Fruit fly (Drosophila melanogaster) whole organism, embryonic: Measurements from ENCODE around the gene sals.

Experiments
- Atf-2 ChIP-seq: fragments of 200-800 bp; sonication (Bioruptor generic); optimal IDR thresholded peaks from 2 replicates; lab custom pipeline; 2016; ENCODE audit warnings: missing biosample characterization, missing genetic modification characterization
- Atf3 ChIP-seq: fragments of 200-800 bp; sonication (Bioruptor generic); optimal IDR thresholded peaks from 3 replicates; lab custom pipeline; 2016; ENCODE audit warnings: missing biosample characterization, missing genetic modification characterization
- Awh ChIP-seq: fragments of 200-800 bp; sonication (Bioruptor generic); IDR thresholded peaks from 2 replicates; pipeline ENCODE4, ENCODE4 v1.3.6; 2022; ENCODE audit warnings: missing biosample characterization, missing genetic modification characterization
- CG10274 ChIP-seq: fragments of 200-800 bp; sonication (Bioruptor generic); optimal IDR thresholded peaks from 3 replicates; lab custom pipeline; 2017; ENCODE audit warnings: missing biosample characterization, mild to moderate bottlenecking, missing genetic modification characterization
- CG11696 ChIP-seq: fragments of 200-800 bp; sonication (Bioruptor generic); IDR thresholded peaks from 2 replicates; pipeline ENCODE4 v1.3.6; 2022; ENCODE audit warnings: missing biosample characterization, missing genetic modification characterization
- CG13424 ChIP-seq: fragments of 200-800 bp; sonication (Bioruptor generic); optimal IDR thresholded peaks from 2 replicates; lab custom pipeline; 2019; ENCODE audit warnings: missing biosample characterization, mild to moderate bottlenecking, missing genetic modification characterization, moderate library complexity
- CG15269 ChIP-seq: fragments of 200-800 bp; sonication (Bioruptor generic); optimal IDR thresholded peaks from 2 replicates; lab custom pipeline; 2018; ENCODE audit warnings: missing biosample characterization, mild to moderate bottlenecking, missing genetic modification characterization, moderate library complexity
- CG1647 ChIP-seq: fragments of 200-800 bp; sonication (Bioruptor generic); optimal IDR thresholded peaks from 3 replicates; lab custom pipeline; 2016; ENCODE audit warnings: missing biosample characterization, missing genetic modification characterization
- CG16815 ChIP-seq: fragments of 200-800 bp; sonication (Bioruptor generic); optimal IDR thresholded peaks from 3 replicates; lab custom pipeline; 2017; ENCODE audit warnings: missing biosample characterization, mild to moderate bottlenecking, missing genetic modification characterization
- CG1832 ChIP-seq: fragments of 200-800 bp; sonication (Bioruptor generic); optimal IDR thresholded peaks from 2 replicates; lab custom pipeline; 2017; ENCODE audit warnings: missing biosample characterization, mild to moderate bottlenecking, missing genetic modification characterization, inconsistent platforms
- CG18619 ChIP-seq: fragments of 200-800 bp; sonication (Bioruptor generic); optimal IDR thresholded peaks from 3 replicates; lab custom pipeline; 2017; ENCODE audit warnings: missing biosample characterization, mild to moderate bottlenecking, missing genetic modification characterization
- CG30403 ChIP-seq: fragments of 200-800 bp; sonication (Bioruptor generic); optimal IDR thresholded peaks from 3 replicates; lab custom pipeline; 2016; ENCODE audit warnings: missing biosample characterization, missing genetic modification characterization
- CG31388 ChIP-seq: fragments of 200-800 bp; sonication (Bioruptor generic); optimal IDR thresholded peaks from 2 replicates; lab custom pipeline; 2016; ENCODE audit warnings: missing biosample characterization, missing genetic modification characterization
- CG7372 ChIP-seq: fragments of 200-800 bp; sonication (Bioruptor generic); IDR thresholded peaks from 2 replicates; pipeline ENCODE4 v1.3.6; 2022; ENCODE audit warnings: missing biosample characterization, missing genetic modification characterization
- CG9437 ChIP-seq: fragments of 200-800 bp; sonication (Bioruptor generic); optimal IDR thresholded peaks from 2 replicates; lab custom pipeline; 2018; ENCODE audit warnings: missing biosample characterization, mild to moderate bottlenecking, missing genetic modification characterization
- D19B ChIP-seq: fragments of 200-800 bp; sonication (Bioruptor generic); optimal IDR thresholded peaks from 2 replicates; lab custom pipeline; 2017; ENCODE audit warnings: missing biosample characterization, mild to moderate bottlenecking, missing genetic modification characterization
- Dbx ChIP-seq: fragments of 200-800 bp; sonication (Bioruptor generic); IDR thresholded peaks from 3 replicates; pipeline ENCODE4 v1.3.6; 2022; ENCODE audit warnings: missing biosample characterization, missing genetic modification characterization
- Dfd ChIP-seq, 2 experiments: fragments of >200 bp; optimal IDR thresholded peaks; 2 replicates each; lab custom pipeline; 2017; ENCODE audit warnings: missing biosample characterization in 2 of 2, missing genetic modification characterization in 2 of 2
- ERR ChIP-seq: fragments of 200-800 bp; sonication (Bioruptor generic); optimal IDR thresholded peaks from 2 replicates; lab custom pipeline; 2016; ENCODE audit warnings: missing biosample characterization, missing genetic modification characterization
- Hr51 ChIP-seq, 2 experiments: fragments of 200-800 bp; sonication (Bioruptor generic); optimal IDR thresholded peaks; 2 replicates in 1 of 2; 3 replicates in 1 of 2; lab custom pipeline; 2016 to 2018; ENCODE audit warnings: missing biosample characterization in 2 of 2, missing genetic modification characterization in 2 of 2, mild to moderate bottlenecking in 1 of 2, moderate library complexity in 1 of 2
- Hsf ChIP-seq: fragments of 200-800 bp; sonication (Bioruptor generic); optimal IDR thresholded peaks from 3 replicates; lab custom pipeline; 2016; ENCODE audit warnings: missing biosample characterization, missing genetic modification characterization
- Lhr ChIP-seq: fragments of 200-800 bp; sonication (Bioruptor generic); optimal IDR thresholded peaks from 3 replicates; lab custom pipeline; 2017; ENCODE audit warnings: mild to moderate bottlenecking, missing biosample characterization, missing genetic modification reagents, missing genetic modification characterization
- NFAT ChIP-seq: fragments of 200-800 bp; sonication (Bioruptor generic); IDR thresholded peaks from 2 replicates; pipeline ENCODE4 v1.3.6; 2022; ENCODE audit warnings: missing biosample characterization, missing genetic modification characterization
- Nf-YB ChIP-seq: fragments of 200-800 bp; sonication (Bioruptor generic); optimal IDR thresholded peaks from 3 replicates; lab custom pipeline; 2019; ENCODE audit warnings: missing biosample characterization, mild to moderate bottlenecking, missing genetic modification characterization, moderate library complexity
- Ptx1 ChIP-seq: fragments of 200-800 bp; sonication (Bioruptor generic); IDR thresholded peaks from 2 replicates; pipeline ENCODE4 v1.3.6; 2022; ENCODE audit warnings: missing biosample characterization, missing genetic modification characterization
- Scr ChIP-seq: fragments of 200-800 bp; sonication (Bioruptor generic); IDR thresholded peaks from 2 replicates; pipeline ENCODE4 v1.3.6; 2022; ENCODE audit warnings: missing biosample characterization, missing genetic modification characterization; ENCODE audit not compliant: partially characterized antibody
- Side ChIP-seq: fragments of 200-800 bp; sonication (Bioruptor generic); optimal IDR thresholded peaks from 2 replicates; lab custom pipeline; 2016; ENCODE audit warnings: missing biosample characterization, missing genetic modification characterization
- Tbp ChIP-seq: fragments of >200 bp; optimal IDR thresholded peaks from 2 replicates; lab custom pipeline; 2018; ENCODE audit warnings: missing biosample characterization, missing genetic modification characterization
- br ChIP-seq: fragments of >200 bp; optimal IDR thresholded peaks from 2 replicates; lab custom pipeline; 2017
- chinmo ChIP-seq: fragments of 200-800 bp; sonication (Bioruptor generic); IDR thresholded peaks from 4 replicates; pipeline ENCODE4 v1.3.6; 2022; ENCODE audit warnings: missing biosample characterization, missing genetic modification characterization; ENCODE audit not compliant: partially characterized antibody
- ci ChIP-seq: fragments of 200-800 bp; sonication (Bioruptor generic); IDR thresholded peaks from 3 replicates; pipeline ENCODE4 v1.3.6; 2022; ENCODE audit warnings: missing biosample characterization, missing genetic modification characterization
- crc ChIP-seq: fragments of 200-800 bp; sonication (Bioruptor generic); optimal IDR thresholded peaks from 2 replicates; lab custom pipeline; 2016; ENCODE audit warnings: missing biosample characterization, missing genetic modification characterization
- eve ChIP-seq, 2 experiments: fragments of >200 bp; optimal IDR thresholded peaks; 2 replicates each; lab custom pipeline; 2017; ENCODE audit warnings: missing biosample characterization in 2 of 2, missing genetic modification characterization in 2 of 2
- eyg ChIP-seq: fragments of 200-800 bp; sonication (Bioruptor generic); optimal IDR thresholded peaks from 3 replicates; lab custom pipeline; 2016; ENCODE audit warnings: missing biosample characterization, missing genetic modification characterization
- fu2 ChIP-seq: fragments of 200-800 bp; sonication (Bioruptor generic); optimal IDR thresholded peaks from 2 replicates; lab custom pipeline; 2016; ENCODE audit warnings: missing biosample characterization, missing genetic modification characterization
- gcm2 ChIP-seq: fragments of 200-800 bp; sonication (Bioruptor generic); optimal IDR thresholded peaks from 2 replicates; lab custom pipeline; 2016; ENCODE audit warnings: missing biosample characterization, missing genetic modification characterization
- grn ChIP-seq: fragments of 200-800 bp; sonication (Bioruptor generic); optimal IDR thresholded peaks from 3 replicates; lab custom pipeline; 2017; ENCODE audit warnings: missing biosample characterization, missing genetic modification characterization
- inv ChIP-seq: fragments of 200-800 bp; sonication (Bioruptor generic); IDR thresholded peaks from 2 replicates; pipeline ENCODE4 v1.3.6; 2022; ENCODE audit warnings: missing biosample characterization, missing genetic modification characterization; ENCODE audit not compliant: partially characterized antibody
- jumu ChIP-seq: fragments of 200-800 bp; sonication (Bioruptor generic); optimal IDR thresholded peaks from 3 replicates; lab custom pipeline; 2016; ENCODE audit warnings: missing biosample characterization, missing genetic modification characterization
- kah ChIP-seq: fragments of 200-800 bp; sonication (Bioruptor generic); optimal IDR thresholded peaks from 2 replicates; lab custom pipeline; 2018; ENCODE audit warnings: missing biosample characterization, mild to moderate bottlenecking, missing genetic modification characterization
- lbe ChIP-seq: fragments of 200-800 bp; sonication (Bioruptor generic); optimal IDR thresholded peaks from 2 replicates; lab custom pipeline; 2016; ENCODE audit warnings: missing biosample characterization, mild to moderate bottlenecking, missing genetic modification characterization
- otp ChIP-seq: fragments of 200-800 bp; sonication (Bioruptor generic); IDR thresholded peaks from 3 replicates; pipeline ENCODE4, ENCODE4 v1.3.6; 2022; ENCODE audit warnings: missing biosample characterization, missing genetic modification characterization
- repo ChIP-seq: fragments of 200-800 bp; sonication (Bioruptor generic); optimal IDR thresholded peaks from 2 replicates; lab custom pipeline; 2016; ENCODE audit warnings: missing biosample characterization, missing genetic modification characterization
- sim ChIP-seq: fragments of 200-800 bp; sonication (Bioruptor generic); IDR thresholded peaks from 2 replicates; pipeline ENCODE4 v1.3.6; 2022; ENCODE audit warnings: missing biosample characterization, missing genetic modification characterization
- sima ChIP-seq: fragments of 200-800 bp; sonication (Bioruptor generic); optimal IDR thresholded peaks from 2 replicates; lab custom pipeline; 2016; ENCODE audit warnings: missing biosample characterization, missing genetic modification characterization
- ttk ChIP-seq: fragments of 200-800 bp; sonication (Bioruptor generic); IDR thresholded peaks from 2 replicates; pipeline ENCODE4 v2.1.2; 2022; ENCODE audit warnings: missing biosample characterization, missing genetic modification characterization
- twi ChIP-seq: fragments of 200-800 bp; optimal IDR thresholded peaks from 2 replicates; lab custom pipeline; 2019; ENCODE audit warnings: missing biosample characterization, mild to moderate bottlenecking, missing genetic modification characterization, moderate library complexity
- vfl ChIP-seq: fragments of 200-800 bp; sonication (Bioruptor generic); optimal IDR thresholded peaks from 2 replicates; lab custom pipeline; 2016; ENCODE audit warnings: missing biosample characterization, missing genetic modification characterization
- vvl ChIP-seq: fragments of 200-800 bp; sonication (Bioruptor generic); IDR thresholded peaks from 2 replicates; pipeline ENCODE4 v1.3.6; 2022; ENCODE audit warnings: missing biosample characterization, missing genetic modification characterization
- wor ChIP-seq: fragments of 200-800 bp; sonication (Bioruptor generic); IDR thresholded peaks from 2 replicates; pipeline ENCODE4 v1.3.6; 2022; ENCODE audit warnings: missing biosample characterization, missing genetic modification characterization
- z ChIP-seq: fragments of 200-800 bp; sonication (Bioruptor generic); IDR thresholded peaks from 3 replicates; pipeline ENCODE4 v1.3.6; 2022; ENCODE audit warnings: missing biosample characterization, missing genetic modification characterization
- zen ChIP-seq: fragments of 200-800 bp; sonication (Bioruptor generic); optimal IDR thresholded peaks from 3 replicates; lab custom pipeline; 2018; ENCODE audit warnings: missing biosample characterization, mild to moderate bottlenecking, missing genetic modification characterization, moderate library complexity

sals gene

DNA sequence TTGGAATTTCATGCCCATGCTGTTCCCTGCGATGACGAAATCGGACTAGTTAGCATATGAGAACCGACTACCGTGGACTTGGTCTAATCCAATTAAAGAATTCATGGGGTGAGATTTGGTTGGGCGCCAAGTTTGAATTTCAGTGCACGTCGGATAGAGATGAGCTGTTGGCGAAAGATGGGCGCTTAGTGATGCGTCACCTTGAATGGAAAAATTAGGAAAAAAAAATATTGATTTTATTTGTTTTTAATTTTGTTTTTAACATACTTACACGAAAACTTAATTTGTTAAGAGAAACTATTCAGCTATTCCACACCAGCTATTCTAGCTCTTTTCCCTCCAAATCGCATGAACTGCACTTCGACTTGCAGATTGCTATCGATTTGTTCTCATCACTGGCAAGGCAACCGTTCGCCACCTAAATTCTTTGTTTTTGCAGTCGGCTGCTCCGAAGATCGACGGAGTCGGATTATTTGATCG is 29.9 kb downstream of the sals start, which contains the start of the genes ninaG and Sptz (continued):
- peak; percentile 97 for TF ChIP-seq Hsf (GFP tag; lab: Kevin White, UChicago)
- peak; percentile 91 for TF ChIP-seq repo
- peak; percentile 89 for TF ChIP-seq CG31388 (GFP tag; lab: Kevin White, UChicago)
- TF ChIP-seq CG18619 (GFP tag; lab: Kevin White, UChicago) = peak; percentile 90
- 0 out of 3 replicates have a peak, but pooled peaks have one; percentile 34 for TF ChIP-seq z (GFP tag; lab: Robert Waterston, UW)
- peak; percentile 87 for TF ChIP-seq CG15269 (tag; lab: Kevin White, UChicago)
- peak; percentile 98 for TF ChIP-seq Ptx1
- peak; percentile 73 for TF ChIP-seq CG9437
- peak in 1 of 2 experiments; percentile 86 for TF ChIP-seq eve (GFP tag; optimal IDR thresholded peaks at IDR 0.05; lab: Kevin White, UChicago)
- peak; percentile 95 for TF ChIP-seq jumu
- TF ChIP-seq chinmo (GFP tag; lab: Robert Waterston, UW) = 0 out of 4 replicates have a peak, but pooled peaks have one; percentile 52
- TF ChIP-seq twi (tag; lab: Kevin White, UChicago) = no peak
- TF ChIP-seq br (lab: Kevin White, UChicago) = no peak
- peak; percentile 80 for TF ChIP-seq sim (GFP tag; lab: Robert Waterston, UW)
- peak; percentile 64 for TF ChIP-seq Scr (GFP tag; lab: Robert Waterston, UW)
- peak; percentile 34 for TF ChIP-seq kah
- peak; percentile 98 for TF ChIP-seq CG30403 (GFP tag; lab: Kevin White, UChicago)
- TF ChIP-seq ci (GFP tag; lab: Robert Waterston, UW) = peak; percentile 91
- TF ChIP-seq sima (GFP tag; lab: Kevin White, UChicago) = peak; percentile 79
- TF ChIP-seq eyg (GFP tag; lab: Kevin White, UChicago) = peak; percentile 83
- peak; percentile 85 for TF ChIP-seq Lhr (GFP tag; lab: Kevin White, UChicago)
- TF ChIP-seq crc (GFP tag; lab: Kevin White, UChicago) = peak; percentile 82
- TF ChIP-seq CG16815 (GFP tag; lab: Kevin White, UChicago) = peak; percentile 91
- peak; percentile 91 for TF ChIP-seq Side
- no peak for TF ChIP-seq CG1832
- peak; percentile 95 for TF ChIP-seq CG1647 (GFP tag; lab: Kevin White, UChicago)
- peak; percentile 88 for TF ChIP-seq Awh (GFP tag; lab: Robert Waterston, UW)
- peak; percentile 92 for TF ChIP-seq CG13424 (tag; lab: Kevin White, UChicago)
- TF ChIP-seq vfl (GFP tag; lab: Kevin White, UChicago) = peak; percentile 95
- no peak for TF ChIP-seq lbe
- TF ChIP-seq zen (tag; lab: Kevin White, UChicago) = peak; percentile 94
- peak; percentile 89 for TF ChIP-seq ERR (GFP tag; lab: Kevin White, UChicago)
- TF ChIP-seq gcm2 = peak; percentile 83
- peak; percentile 88 for TF ChIP-seq NFAT (GFP tag; lab: Robert Waterston, UW)
- TF ChIP-seq Atf3 = peak; percentile 92
- TF ChIP-seq otp (GFP tag; lab: Robert Waterston, UW) = peak; percentile 92
- peak; percentile 67 for TF ChIP-seq CG11696 (GFP tag; lab: Robert Waterston, UW)
- peak; percentile 95 for TF ChIP-seq ttk
- no peak for TF ChIP-seq Dfd (GFP tag; optimal IDR thresholded peaks at IDR 0.05; lab: Kevin White, UChicago)
- peak; percentile 62 for TF ChIP-seq CG10274 (GFP tag; lab: Kevin White, UChicago)
- peak; percentile 88 to 94 for TF ChIP-seq Hr51 (GFP tag; optimal IDR thresholded peaks at IDR 0.05; lab: Kevin White, UChicago)
- peak; percentile 93 for TF ChIP-seq grn (GFP tag; lab: Kevin White, UChicago)
- TF ChIP-seq fu2 (GFP tag; lab: Kevin White, UChicago) = peak; percentile 95
- peak; percentile 65 for TF ChIP-seq Nf-YB (GFP tag; lab: Kevin White, UChicago)
- peak; percentile 76 for TF ChIP-seq D19B (GFP tag; lab: Kevin White, UChicago)
- TF ChIP-seq inv (GFP tag; lab: Robert Waterston, UW) = no peak
- TF ChIP-seq Tbp (GFP tag; lab: Kevin White, UChicago) = no peak
- peak; percentile 89 for TF ChIP-seq wor (GFP tag; lab: Robert Waterston, UW)
- peak; percentile 98 for TF ChIP-seq vvl (GFP tag; lab: Robert Waterston, UW)
- TF ChIP-seq Dbx (GFP tag; lab: Robert Waterston, UW) = peak; percentile 96
- TF ChIP-seq CG7372 (GFP tag; lab: Robert Waterston, UW) = peak; percentile 93
- TF ChIP-seq Atf-2 (GFP tag; lab: Kevin White, UChicago) = peak; percentile 91
